Fruit fly (Drosophila melanogaster) whole organism, pupa: ENCODE results near the gene p38c.

Experiments
- CG10348 ChIP-seq: fragments of 200-800 bp; sonication (Bioruptor generic); IDR thresholded peaks from 2 replicates; pipeline ENCODE4 v1.3.6; 2022; ENCODE audit warnings: missing biosample characterization, missing genetic modification characterization
- CG12605 ChIP-seq: fragments of 200-800 bp; sonication (Bioruptor generic); IDR thresholded peaks from 2 replicates; pipeline ENCODE4 v1.3.6; 2022; ENCODE audit warnings: missing biosample characterization, missing genetic modification characterization
- CG13204 ChIP-seq: fragments of 200-800 bp; sonication (Bioruptor generic); optimal IDR thresholded peaks from 2 replicates; lab custom pipeline; 2018; ENCODE audit warnings: missing biosample characterization, mild to moderate bottlenecking, missing genetic modification characterization, moderate library complexity
- CG14655 ChIP-seq: fragments of 200-800 bp; sonication (Bioruptor generic); optimal IDR thresholded peaks from 3 replicates; lab custom pipeline; 2017; ENCODE audit warnings: mild to moderate bottlenecking, missing biosample characterization, missing genetic modification reagents, missing genetic modification characterization
- CG15710 ChIP-seq: fragments of 200-800 bp; sonication (Bioruptor generic); optimal IDR thresholded peaks from 2 replicates; lab custom pipeline; 2018; ENCODE audit warnings: missing biosample characterization, mild to moderate bottlenecking, missing genetic modification characterization, moderate library complexity
- CG17806 ChIP-seq: fragments of 200-800 bp; sonication (Bioruptor generic); optimal IDR thresholded peaks from 2 replicates; lab custom pipeline; 2018; ENCODE audit warnings: missing biosample characterization, mild to moderate bottlenecking, missing genetic modification characterization, moderate library complexity
- CG32121 ChIP-seq: fragments of 200-800 bp; sonication (Bioruptor generic); IDR thresholded peaks from 2 replicates; pipeline ENCODE4 v1.3.6; 2022; ENCODE audit warnings: missing biosample characterization, missing genetic modification characterization
- CG34367 ChIP-seq: fragments of 200-800 bp; sonication (Bioruptor generic); optimal IDR thresholded peaks from 2 replicates; lab custom pipeline; 2018; ENCODE audit warnings: missing biosample characterization, mild to moderate bottlenecking, missing genetic modification characterization
- CG4496 ChIP-seq: fragments of 200-800 bp; sonication (Bioruptor generic); IDR thresholded peaks from 3 replicates; pipeline ENCODE4 v1.3.6; 2022; ENCODE audit warnings: missing biosample characterization, missing genetic modification characterization
- D1 ChIP-seq: fragments of 200-800 bp; sonication (Bioruptor generic); optimal IDR thresholded peaks from 2 replicates; lab custom pipeline; 2018; ENCODE audit warnings: missing biosample characterization, mild to moderate bottlenecking, missing genetic modification characterization, moderate library complexity
- EcR ChIP-seq: fragments of 200-800 bp; sonication (Bioruptor generic); optimal IDR thresholded peaks from 3 replicates; lab custom pipeline; 2019; ENCODE audit warnings: missing biosample characterization, missing genetic modification characterization, mild to moderate bottlenecking, moderate library complexity, missing genetic modification reagents
- Pif1B ChIP-seq: fragments of 200-800 bp; sonication (Bioruptor generic); optimal IDR thresholded peaks from 3 replicates; lab custom pipeline; 2016; ENCODE audit warnings: missing biosample characterization, missing genetic modification characterization
- Snoo ChIP-seq: fragments of 200-800 bp; sonication (Bioruptor generic); optimal IDR thresholded peaks from 3 replicates; lab custom pipeline; 2017; ENCODE audit warnings: missing biosample characterization, mild to moderate bottlenecking, missing genetic modification characterization, inconsistent platforms
- gl ChIP-seq: fragments of 200-800 bp; sonication (Bioruptor generic); optimal IDR thresholded peaks from 2 replicates; lab custom pipeline; 2018; ENCODE audit warnings: missing biosample characterization, mild to moderate bottlenecking, missing genetic modification characterization

- TF ChIP-seq CG17806 (tag; lab: Kevin White, UChicago) (no peak), CG12605 (no peak), EcR (GFP tag; lab: Kevin White, UChicago) (no peak), CG13204 (GFP tag; lab: Kevin White, UChicago) (no peak), Snoo (tag; lab: Kevin White, UChicago) (no peak), CG15710 (tag; lab: Kevin White, UChicago) (no peak), CG10348 (GFP tag; lab: Robert Waterston, UW) (no peak), CG4496 (GFP tag; lab: Robert Waterston, UW) (no peak), CG14655 (GFP tag; lab: Kevin White, UChicago) (no peak), CG32121 (GFP tag; lab: Robert Waterston, UW) (no peak), D1 (tag; lab: Kevin White, UChicago) (no peak), CG34367 (tag; lab: Kevin White, UChicago) (no peak), Pif1B (GFP tag; lab: Kevin White, UChicago) (no peak), gl (tag; lab: Kevin White, UChicago) (no peak)
Measured at dm6 chr3R:24130080-24130479, 19.9 kb downstream of the p38c start, which contains the start of the genes GatB and Tsc1.
